Worm (Caenorhabditis elegans) whole organism, L2 larva: Measurements from ENCODE around the gene ZC239.6.

ENCODE experiments used
- C34F6.9 ChIP-seq: fragments of 150-350 bp; optimal IDR thresholded peaks from 2 replicates; lab custom pipeline; 2014; ENCODE audit warnings: missing biosample characterization, missing genetic modification characterization
- F13H6.1 ChIP-seq: sonication (generic microtip); optimal IDR thresholded peaks from 2 replicates; lab custom pipeline; 2016; ENCODE audit warnings: missing genetic modification characterization, missing compliant biosample characterization
- Y55F3AM.14 ChIP-seq: fragments of 200-800 bp; sonication (Bioruptor generic); optimal IDR thresholded peaks from 2 replicates; lab custom pipeline; 2018; ENCODE audit warnings: mild to moderate bottlenecking, missing genetic modification characterization, missing compliant biosample characterization
- ZK546.5 ChIP-seq: sonication (generic microtip); optimal IDR thresholded peaks from 2 replicates; lab custom pipeline; 2017; ENCODE audit warnings: missing biosample characterization, missing genetic modification characterization
- alr-1 ChIP-seq: fragments of 150-350 bp; optimal IDR thresholded peaks from 2 replicates; lab custom pipeline; 2014; ENCODE audit warnings: missing biosample characterization, missing genetic modification characterization
- aly-2 ChIP-seq: fragments of 150-350 bp; optimal IDR thresholded peaks from 2 replicates; lab custom pipeline; 2014; ENCODE audit warnings: missing biosample characterization, missing genetic modification characterization
- ama-1 ChIP-seq: fragments of 150-350 bp; optimal IDR thresholded peaks from 2 replicates; lab custom pipeline; 2018; ENCODE audit warnings: inconsistent platforms
- blmp-1 ChIP-seq: sonication (generic microtip); optimal IDR thresholded peaks from 2 replicates; lab custom pipeline; 2017; ENCODE audit warnings: missing genetic modification characterization, mild to moderate bottlenecking, missing compliant biosample characterization, antibody characterized with exemption, moderate library complexity; ENCODE audit not compliant: insufficient read depth
- ceh-16 ChIP-seq: fragments of 150-350 bp; optimal IDR thresholded peaks from 2 replicates; lab custom pipeline; 2014; ENCODE audit warnings: missing biosample characterization, missing genetic modification characterization
- ceh-82 ChIP-seq: fragments of 150-350 bp; optimal IDR thresholded peaks from 2 replicates; lab custom pipeline; 2014; ENCODE audit warnings: missing biosample characterization, missing genetic modification characterization
- dmd-4 ChIP-seq: sonication (generic microtip); optimal IDR thresholded peaks from 2 replicates; lab custom pipeline; 2017; ENCODE audit warnings: missing biosample characterization, missing genetic modification characterization
- elt-1 ChIP-seq: fragments of 150-350 bp; optimal IDR thresholded peaks from 2 replicates; lab custom pipeline; 2014; ENCODE audit warnings: missing biosample characterization, missing genetic modification characterization
- gmeb-1 ChIP-seq: fragments of 150-350 bp; optimal IDR thresholded peaks from 2 replicates; lab custom pipeline; 2014; ENCODE audit warnings: missing biosample characterization, missing genetic modification characterization
- lin-11 ChIP-seq: fragments of 150-350 bp; sonication (generic microtip); optimal IDR thresholded peaks from 2 replicates; lab custom pipeline; 2014; ENCODE audit warnings: missing biosample characterization, missing genetic modification characterization, inconsistent platforms, mixed read lengths
- lin-13 ChIP-seq: fragments of 150-350 bp; optimal IDR thresholded peaks from 2 replicates; lab custom pipeline; 2014; ENCODE audit warnings: missing biosample characterization, missing genetic modification reagents, missing genetic modification characterization
- lsy-2 ChIP-seq, 2 experiments: fragments of 150-350 bp in 1 of 2; sonication (generic microtip) in 1 of 2; optimal IDR thresholded peaks; 2 replicates each; lab custom pipeline; 2014 to 2017; ENCODE audit warnings: missing biosample characterization in 2 of 2, missing genetic modification characterization in 2 of 2
- mbf-1 ChIP-seq: sonication (generic microtip); optimal IDR thresholded peaks from 2 replicates; lab custom pipeline; 2017; ENCODE audit warnings: missing biosample characterization, missing genetic modification characterization
- mdl-1 ChIP-seq, 2 experiments: fragments of 150-350 bp in 1 of 2; sonication (generic microtip) in 1 of 2; optimal IDR thresholded peaks; 2 replicates each; lab custom pipeline; 2017; ENCODE audit warnings: missing biosample characterization in 2 of 2, missing genetic modification characterization in 2 of 2
- nhr-10 ChIP-seq: sonication (generic microtip); optimal IDR thresholded peaks from 2 replicates; lab custom pipeline; 2017; ENCODE audit warnings: missing biosample characterization, missing genetic modification characterization
- nhr-11 ChIP-seq: fragments of 150-350 bp; optimal IDR thresholded peaks from 2 replicates; lab custom pipeline; 2014; ENCODE audit warnings: missing biosample characterization, missing genetic modification characterization
- nhr-12 ChIP-seq: fragments of 150-350 bp; optimal IDR thresholded peaks from 2 replicates; lab custom pipeline; 2014; ENCODE audit warnings: missing biosample characterization, missing genetic modification characterization
- nhr-129 ChIP-seq: fragments of 150-350 bp; optimal IDR thresholded peaks from 2 replicates; lab custom pipeline; 2014; ENCODE audit warnings: missing biosample characterization, missing genetic modification characterization
- nhr-21 ChIP-seq: fragments of 150-350 bp; optimal IDR thresholded peaks from 2 replicates; lab custom pipeline; 2014; ENCODE audit warnings: missing biosample characterization, missing genetic modification characterization
- nhr-23 ChIP-seq: fragments of 150-350 bp; optimal IDR thresholded peaks from 2 replicates; lab custom pipeline; 2014; ENCODE audit warnings: missing biosample characterization, missing genetic modification reagents, missing genetic modification characterization
- nhr-25 ChIP-seq: fragments of 150-350 bp; sonication (generic microtip); optimal IDR thresholded peaks from 3 replicates; lab custom pipeline; 2014; ENCODE audit warnings: missing biosample characterization, missing genetic modification characterization
- nhr-6 ChIP-seq: fragments of 150-350 bp; optimal IDR thresholded peaks from 2 replicates; lab custom pipeline; 2014; ENCODE audit warnings: missing biosample characterization, missing genetic modification characterization
- nhr-77 ChIP-seq: fragments of 150-350 bp; optimal IDR thresholded peaks from 2 replicates; lab custom pipeline; 2014; ENCODE audit warnings: missing biosample characterization, missing genetic modification characterization
- peb-1 ChIP-seq: fragments of 150-350 bp; optimal IDR thresholded peaks from 2 replicates; lab custom pipeline; 2014; ENCODE audit warnings: missing biosample characterization, missing genetic modification characterization
- sem-4 ChIP-seq: fragments of 150-350 bp; optimal IDR thresholded peaks from 2 replicates; lab custom pipeline; 2014; ENCODE audit warnings: missing biosample characterization, missing genetic modification reagents, missing genetic modification characterization
- skn-1 ChIP-seq: sonication (generic microtip); optimal IDR thresholded peaks from 2 replicates; lab custom pipeline; 2017; ENCODE audit warnings: missing biosample characterization, missing genetic modification characterization
- sma-3 ChIP-seq: sonication (generic microtip); optimal IDR thresholded peaks from 2 replicates; lab custom pipeline; 2016; ENCODE audit warnings: missing genetic modification reagents, missing genetic modification characterization, missing compliant biosample characterization
- unc-39 ChIP-seq: fragments of 150-350 bp; optimal IDR thresholded peaks from 2 replicates; lab custom pipeline; 2014; ENCODE audit warnings: missing biosample characterization, missing genetic modification characterization
- zag-1 ChIP-seq: fragments of 150-350 bp; optimal IDR thresholded peaks from 2 replicates; lab custom pipeline; 2014; ENCODE audit warnings: missing biosample characterization, missing genetic modification characterization
- ztf-1 ChIP-seq: fragments of 200-800 bp; sonication (Bioruptor generic); conservative IDR thresholded peaks from 2 replicates; pipeline ENCODE4 v1.3.6; 2022; ENCODE audit warnings: missing genetic modification characterization, missing compliant biosample characterization
- ztf-11 ChIP-seq: sonication (generic microtip); optimal IDR thresholded peaks from 2 replicates; lab custom pipeline; 2017; ENCODE audit warnings: missing biosample characterization, missing genetic modification characterization
- ztf-4 ChIP-seq: fragments of 150-350 bp; optimal IDR thresholded peaks from 2 replicates; lab custom pipeline; 2014; ENCODE audit warnings: missing biosample characterization, missing genetic modification characterization

Gene ZC239.6

ce11 chrII:3249406-3249805 lies 40.0 kb downstream of the ZC239.6 start, which contains the start of gene clec-124:
TSS of gene clec-124 (plus strand) at chrII:3249706.
- TF ChIP-seq mdl-1 (tag; optimal IDR thresholded peaks at IDR 0.05; lab: Kevin White, UChicago) = no peak
- no peak for TF ChIP-seq elt-1 (tag; lab: Kevin White, UChicago)
- TF ChIP-seq ama-1 (lab: Kevin White, UChicago) = no peak
- TF ChIP-seq ceh-82 = no peak
- TF ChIP-seq F13H6.1 (tag; lab: Kevin White, UChicago) = no peak
- TF ChIP-seq mbf-1 (tag; lab: Kevin White, UChicago) = no peak
- no peak for TF ChIP-seq ztf-1 (GFP tag; lab: Robert Waterston, UW)
- no peak for TF ChIP-seq ceh-16 (tag; lab: Kevin White, UChicago)
- no peak for TF ChIP-seq nhr-23
- no peak for TF ChIP-seq gmeb-1 (tag; lab: Kevin White, UChicago)
- no peak for TF ChIP-seq nhr-12 (tag; lab: Kevin White, UChicago)
- no peak for TF ChIP-seq alr-1 (tag; lab: Kevin White, UChicago)

- TF ChIP-seq blmp-1 (tag; lab: Kevin White, UChicago) = no peak
- TF ChIP-seq nhr-77 (tag; lab: Kevin White, UChicago) = no peak
- no peak for TF ChIP-seq alr-1 (tag; lab: Kevin White, UChicago)
- TF ChIP-seq elt-1 (tag; lab: Kevin White, UChicago) = no peak
- TF ChIP-seq sem-4 (tag; lab: Kevin White, UChicago) = no peak
Measured at ce11 chrII:3250195-3250594, 40.8 kb downstream of the ZC239.6 start.

- TF ChIP-seq unc-39 (no peak), nhr-25 (no peak), Y55F3AM.14 (GFP tag; lab: Kevin White, UChicago) (no peak), nhr-10 (tag; lab: Kevin White, UChicago) (no peak), sma-3 (GFP tag; lab: Kevin White, UChicago) (no peak), nhr-77 (tag; lab: Kevin White, UChicago) (no peak), ztf-1 (GFP tag; lab: Robert Waterston, UW) (no peak), ztf-11 (tag; lab: Kevin White, UChicago) (no peak), nhr-12 (tag; lab: Kevin White, UChicago) (no peak), nhr-21 (tag; lab: Kevin White, UChicago) (no peak), aly-2 (no peak), ztf-4 (no peak), peb-1 (tag; lab: Kevin White, UChicago) (no peak), gmeb-1 (tag; lab: Kevin White, UChicago) (no peak), mbf-1 (tag; lab: Kevin White, UChicago) (no peak), nhr-6 (tag; lab: Kevin White, UChicago) (no peak)
Measured at ce11 chrII:3251782-3252181, 42.4 kb downstream of the ZC239.6 start.

ce11 chrII:3259254-3259653 lies 49.8 kb downstream of the ZC239.6 start, which contains the start of gene gcy-19:
TSS of gene gcy-19 (minus strand) at chrII:3259354.
- TF ChIP-seq ceh-82 (no peak), F13H6.1 (tag; lab: Kevin White, UChicago) (no peak), nhr-129 (tag; lab: Kevin White, UChicago) (no peak), skn-1 (tag; lab: Kevin White, UChicago) (no peak), nhr-21 (tag; lab: Kevin White, UChicago) (no peak), lsy-2 (tag; optimal IDR thresholded peaks at IDR 0.05; lab: Kevin White, UChicago) (no peak), blmp-1 (tag; lab: Kevin White, UChicago) (no peak), C34F6.9 (tag; lab: Kevin White, UChicago) (no peak), lin-11 (no peak), zag-1 (no peak), dmd-4 (tag; lab: Kevin White, UChicago) (no peak), elt-1 (tag; lab: Kevin White, UChicago) (no peak), nhr-12 (tag; lab: Kevin White, UChicago) (no peak), ZK546.5 (tag; lab: Kevin White, UChicago) (no peak), lin-13 (GFP tag; lab: Kevin White, UChicago) (no peak), nhr-11 (tag; lab: Kevin White, UChicago) (no peak), ceh-16 (tag; lab: Kevin White, UChicago) (no peak)
